Worm (Caenorhabditis elegans) whole organism, L4 larva: ENCODE data around the gene srh-271.
A peak's percentile ranks its signal among the peaks of the same experiment; 100 is the strongest.
"Not testable (repeated sequence)": the region's sequence is repeated elsewhere in the genome, so short reads cannot be mapped to it uniquely, and the experiment has no call there.

Experiments
- D1046.2 ChIP-seq: fragments of 200-800 bp; sonication (Bioruptor generic); IDR thresholded peaks from 2 replicates; pipeline ENCODE4 v1.3.6; 2022; ENCODE audit warnings: missing genetic modification characterization, missing compliant biosample characterization
- F10B5.3 ChIP-seq: sonication (generic microtip); optimal IDR thresholded peaks from 2 replicates; lab custom pipeline; 2016; ENCODE audit warnings: mild to moderate bottlenecking, missing genetic modification characterization, missing compliant biosample characterization
- F49E8.2 ChIP-seq: sonication (generic microtip); optimal IDR thresholded peaks from 2 replicates; lab custom pipeline; 2016; ENCODE audit warnings: missing compliant biosample characterization, mild to moderate bottlenecking, missing genetic modification characterization, borderline replicate concordance
- T20F7.1 ChIP-seq: fragments of 200-800 bp; sonication (Bioruptor generic); optimal IDR thresholded peaks from 2 replicates; lab custom pipeline; 2018; ENCODE audit warnings: mild to moderate bottlenecking, missing genetic modification characterization, missing compliant biosample characterization
- T26A8.4 ChIP-seq: fragments of 200-800 bp; sonication (Bioruptor generic); IDR thresholded peaks from 2 replicates; pipeline ENCODE4 v1.3.6; 2022; ENCODE audit warnings: missing genetic modification characterization, missing compliant biosample characterization
- Y48G9A.11 ChIP-seq: fragments of 200-800 bp; sonication (Bioruptor generic); IDR thresholded peaks from 2 replicates; pipeline ENCODE4 v1.3.6; 2022; ENCODE audit warnings: missing genetic modification reagents, missing genetic modification characterization, missing compliant biosample characterization
- ZK337.2 ChIP-seq: fragments of 200-800 bp; sonication (Bioruptor generic); IDR thresholded peaks from 2 replicates; pipeline ENCODE4 v1.3.6; 2022; ENCODE audit warnings: missing genetic modification reagents, missing genetic modification characterization, missing compliant biosample characterization
- aha-1 ChIP-seq: fragments of 150-350 bp; peaks from one replicate; lab custom pipeline; 2014; ENCODE audit warnings: missing biosample characterization, missing genetic modification characterization
- arid-1 ChIP-seq: fragments of 200-800 bp; sonication (Bioruptor generic); conservative IDR thresholded peaks from 2 replicates; pipeline ENCODE4 v1.3.6; 2022; ENCODE audit warnings: missing genetic modification reagents, missing genetic modification characterization, missing compliant biosample characterization
- attf-4 ChIP-seq: sonication (generic microtip); optimal IDR thresholded peaks from 3 replicates; lab custom pipeline; 2017; ENCODE audit warnings: missing biosample characterization, missing genetic modification characterization
- ceh-20 ChIP-seq: fragments of 200-800 bp; sonication (Bioruptor generic); IDR thresholded peaks from 2 replicates; pipeline ENCODE4 v1.3.6; 2022; ENCODE audit warnings: missing genetic modification reagents, missing genetic modification characterization, missing compliant biosample characterization
- ceh-32 ChIP-seq: sonication (generic microtip); optimal IDR thresholded peaks from 2 replicates; lab custom pipeline; 2016; ENCODE audit warnings: mild to moderate bottlenecking, missing genetic modification characterization, missing compliant biosample characterization; ENCODE audit not compliant: poor library complexity
- ceh-44 ChIP-seq: fragments of 200-800 bp; sonication (Bioruptor generic); IDR thresholded peaks from 2 replicates; pipeline ENCODE4 v1.3.6; 2022; ENCODE audit warnings: missing genetic modification reagents, missing genetic modification characterization, missing compliant biosample characterization
- ceh-62 ChIP-seq: sonication (generic microtip); optimal IDR thresholded peaks from 2 replicates; lab custom pipeline; 2017; ENCODE audit warnings: missing biosample characterization, missing genetic modification characterization
- ceh-82 ChIP-seq: sonication (generic microtip); optimal IDR thresholded peaks from 2 replicates; lab custom pipeline; 2017; ENCODE audit warnings: missing biosample characterization, missing genetic modification characterization
- dmd-8 ChIP-seq: fragments of 200-800 bp; sonication (Bioruptor generic); IDR thresholded peaks from 2 replicates; pipeline ENCODE4 v1.3.6; 2022; ENCODE audit warnings: missing genetic modification characterization, missing compliant biosample characterization
- dve-1 ChIP-seq: sonication (generic microtip); optimal IDR thresholded peaks from 2 replicates; lab custom pipeline; 2017; ENCODE audit warnings: antibody characterized with exemption, mild to moderate bottlenecking, missing genetic modification characterization, missing compliant biosample characterization; ENCODE audit not compliant: insufficient read depth
- egl-43 ChIP-seq: fragments of 200-800 bp; sonication (Bioruptor generic); IDR thresholded peaks from 2 replicates; pipeline ENCODE4 v1.3.6; 2022; ENCODE audit warnings: missing genetic modification reagents, missing genetic modification characterization, missing compliant biosample characterization
- gei-8 ChIP-seq: fragments of 200-800 bp; sonication (Bioruptor generic); optimal IDR thresholded peaks from 2 replicates; lab custom pipeline; 2018; ENCODE audit warnings: mild to moderate bottlenecking, missing genetic modification characterization, missing compliant biosample characterization
- hif-1 ChIP-seq, 2 experiments: sonication (generic microtip); optimal IDR thresholded peaks; 2 replicates each; lab custom pipeline; 2016 to 2017; ENCODE audit warnings: missing compliant biosample characterization in 2 of 2, missing genetic modification characterization in 2 of 2, missing genetic modification reagents in 2 of 2, missing genotype in 2 of 2, mild to moderate bottlenecking in 1 of 2
- hlh-30 ChIP-seq: sonication (generic microtip); optimal IDR thresholded peaks from 2 replicates; lab custom pipeline; 2017; ENCODE audit warnings: antibody characterized with exemption, mild to moderate bottlenecking, missing genetic modification characterization, missing compliant biosample characterization; ENCODE audit not compliant: insufficient read depth
- jun-1 ChIP-seq: fragments of 150-350 bp; optimal IDR thresholded peaks from 2 replicates; lab custom pipeline; 2014; ENCODE audit warnings: missing biosample characterization, missing genetic modification reagents, missing genetic modification characterization
- lim-7 ChIP-seq: fragments of 200-800 bp; sonication (Bioruptor generic); IDR thresholded peaks from 2 replicates; pipeline ENCODE4 v1.3.6; 2022; ENCODE audit warnings: missing genetic modification characterization, missing compliant biosample characterization
- lin-38 ChIP-seq: fragments of 200-800 bp; sonication (Bioruptor generic); IDR thresholded peaks from 2 replicates; pipeline ENCODE4 v1.3.6; 2022; ENCODE audit warnings: missing genetic modification reagents, missing genetic modification characterization, missing compliant biosample characterization
- lsy-2 ChIP-seq, 2 experiments: fragments of 150-350 bp in 1 of 2; sonication (generic microtip) in 1 of 2; optimal IDR thresholded peaks; 2 replicates each; lab custom pipeline; 2014 to 2017; ENCODE audit warnings: missing biosample characterization in 2 of 2, missing genetic modification characterization in 2 of 2
- madf-9 ChIP-seq: fragments of 200-800 bp; sonication (Bioruptor generic); conservative IDR thresholded peaks from 2 replicates; pipeline ENCODE4 v1.3.6; 2022; ENCODE audit warnings: missing genetic modification reagents, missing genetic modification characterization, missing compliant biosample characterization
- mxl-3 ChIP-seq: fragments of 200-800 bp; sonication (Bioruptor generic); optimal IDR thresholded peaks from 2 replicates; lab custom pipeline; 2018; ENCODE audit warnings: mild to moderate bottlenecking, missing genetic modification characterization, missing compliant biosample characterization
- nhr-102 ChIP-seq: sonication (generic microtip); optimal IDR thresholded peaks from 2 replicates; lab custom pipeline; 2016; ENCODE audit warnings: mild to moderate bottlenecking, missing genetic modification characterization, moderate library complexity, missing compliant biosample characterization
- nhr-48 ChIP-seq: sonication (generic microtip); optimal IDR thresholded peaks from 2 replicates; lab custom pipeline; 2016; ENCODE audit warnings: mild to moderate bottlenecking, missing genetic modification characterization, missing compliant biosample characterization
- nhr-6 ChIP-seq: fragments of 150-350 bp; optimal IDR thresholded peaks from 2 replicates; lab custom pipeline; 2014; ENCODE audit warnings: missing biosample characterization, missing genetic modification characterization
- pha-4 ChIP-seq, 2 experiments: fragments of 150-350 bp in 1 of 2; fragments of 200-800 bp in 1 of 2; sonication (Bioruptor generic) in 1 of 2; IDR thresholded peaks in 1 of 2; optimal IDR thresholded peaks in 1 of 2; 2 replicates each; pipeline versions ENCODE4 v1.3.6 to Lab custom; 2014 to 2022; ENCODE audit warnings: missing genetic modification characterization in 2 of 2, missing genetic modification reagents in 2 of 2, missing biosample characterization in 1 of 2, missing compliant biosample characterization in 1 of 2
- php-3 ChIP-seq: fragments of 200-800 bp; sonication (Bioruptor generic); IDR thresholded peaks from 2 replicates; pipeline ENCODE4 v1.3.6; 2022; ENCODE audit warnings: missing genetic modification reagents, missing genetic modification characterization, missing compliant biosample characterization
- rbr-2 ChIP-seq: sonication (generic microtip); optimal IDR thresholded peaks from 2 replicates; lab custom pipeline; 2016; ENCODE audit warnings: missing genotype, missing genetic modification characterization, missing compliant biosample characterization
- set-16 ChIP-seq: fragments of 200-800 bp; sonication (Bioruptor generic); IDR thresholded peaks from 2 replicates; pipeline ENCODE4 v1.3.6; 2022; ENCODE audit warnings: missing genetic modification reagents, missing genetic modification characterization, missing compliant biosample characterization
- spr-1 ChIP-seq: sonication (generic microtip); optimal IDR thresholded peaks from 2 replicates; lab custom pipeline; 2016; ENCODE audit warnings: mild to moderate bottlenecking, missing genetic modification characterization, missing compliant biosample characterization
- tag-97 ChIP-seq: fragments of 200-800 bp; sonication (Bioruptor generic); IDR thresholded peaks from 2 replicates; pipeline ENCODE4 v1.3.6; 2022; ENCODE audit warnings: missing genetic modification characterization, missing compliant biosample characterization
- zip-11 ChIP-seq: fragments of 200-800 bp; sonication (Bioruptor generic); IDR thresholded peaks from 2 replicates; pipeline ENCODE4 v1.3.6; 2022; ENCODE audit warnings: missing genetic modification characterization, missing compliant biosample characterization
- ztf-7 ChIP-seq: fragments of 150-350 bp; optimal IDR thresholded peaks from 2 replicates; lab custom pipeline; 2014; ENCODE audit warnings: missing biosample characterization, missing genetic modification characterization

The srh-271 gene

ce11 chrV:2638545-2638944, 16.8 kb upstream of the srh-271 start, which contains the start of gene W02H5.19 (continued):
- peak; percentile 2 for TF ChIP-seq nhr-48
- TF ChIP-seq ceh-32: no peak
- TF ChIP-seq attf-4 (tag; lab: Kevin White, UChicago): no peak
- 0 out of 2 replicates have a peak, but pooled peaks have one; percentile 19 for TF ChIP-seq arid-1 (GFP tag; lab: Robert Waterston, UW)
- TF ChIP-seq F49E8.2 (tag; lab: Kevin White, UChicago): peak; percentile 52
- 0 out of 2 replicates have a peak, but pooled peaks have one; percentile 22 for TF ChIP-seq ceh-44 (GFP tag; lab: Robert Waterston, UW)
- peak; percentile 61; the same call in 1 of the 2 replicates for TF ChIP-seq Y48G9A.11 (GFP tag; lab: Robert Waterston, UW)
- TF ChIP-seq gei-8 (GFP tag; lab: Kevin White, UChicago): no peak
- peak; percentile 13; the same call in 1 of the 2 replicates for TF ChIP-seq php-3 (GFP tag; lab: Robert Waterston, UW)
- TF ChIP-seq zip-11 (GFP tag; lab: Robert Waterston, UW): no peak
- TF ChIP-seq F10B5.3 (tag; lab: Kevin White, UChicago): peak; percentile 67
- peak in 1 of 2 experiments; percentile 85 for TF ChIP-seq lsy-2 (tag; optimal IDR thresholded peaks at IDR 0.05; lab: Kevin White, UChicago)
- peak; percentile 73 for TF ChIP-seq madf-9 (GFP tag; lab: Robert Waterston, UW)
- TF ChIP-seq hif-1 (tag; optimal IDR thresholded peaks at IDR 0.05; lab: Kevin White, UChicago): peak in 1 of 2 experiments; percentile 91
- TF ChIP-seq D1046.2: 0 out of 2 replicates have a peak, but pooled peaks have one; percentile 25
- TF ChIP-seq dve-1 (tag; lab: Kevin White, UChicago): peak; percentile 72
- TF ChIP-seq T26A8.4 (GFP tag; lab: Robert Waterston, UW): 0 out of 2 replicates have a peak, but pooled peaks have one; percentile 30
- no peak for TF ChIP-seq ceh-62 (tag; lab: Kevin White, UChicago)
- TF ChIP-seq lin-38 (GFP tag; lab: Robert Waterston, UW): peak; percentile 85
- no peak for TF ChIP-seq spr-1 (tag; lab: Kevin White, UChicago)
- TF ChIP-seq rbr-2: peak; percentile 60
- no peak for TF ChIP-seq T20F7.1 (GFP tag; lab: Kevin White, UChicago)
- TF ChIP-seq ztf-7 (tag; lab: Kevin White, UChicago): peak; percentile 45
- TF ChIP-seq hlh-30 (tag; lab: Kevin White, UChicago): peak; percentile 46
- TF ChIP-seq nhr-102 (tag; lab: Kevin White, UChicago): peak; percentile 72
- TF ChIP-seq jun-1 (tag; lab: Kevin White, UChicago): no peak
- peak; percentile 96 for TF ChIP-seq ZK337.2 (GFP tag; lab: Robert Waterston, UW)
- peak; percentile 30 for TF ChIP-seq mxl-3 (GFP tag; lab: Kevin White, UChicago)
- TF ChIP-seq ceh-82 (tag; lab: Kevin White, UChicago): no peak
- peak; percentile 67 for TF ChIP-seq aha-1
- 0 out of 2 replicates have a peak, but pooled peaks have one; percentile 32 for TF ChIP-seq ceh-20 (GFP tag; lab: Robert Waterston, UW)
- peak; percentile 27 for TF ChIP-seq nhr-6
- TF ChIP-seq tag-97 (GFP tag; lab: Robert Waterston, UW): 0 out of 2 replicates have a peak, but pooled peaks have one; percentile 56

- TF ChIP-seq dmd-8 (GFP tag; lab: Robert Waterston, UW) (0 out of 2 replicates have a peak, but pooled peaks have one; percentile 17), pha-4 (GFP tag; IDR thresholded peaks at IDR 0.05; lab: Robert Waterston, UW) (peak; percentile 33; the same call in 1 of the 2 replicates), set-16 (peak; percentile 97), egl-43 (0 out of 2 replicates have a peak, but pooled peaks have one; percentile 27), lim-7 (GFP tag; lab: Robert Waterston, UW) (0 out of 2 replicates have a peak, but pooled peaks have one; percentile 14), lin-38 (GFP tag; lab: Robert Waterston, UW) (peak; percentile 32), arid-1 (GFP tag; lab: Robert Waterston, UW) (peak; percentile 46; the same call in 1 of the 2 replicates)
- TF ChIP-seq pha-4 (tag; optimal IDR thresholded peaks at IDR 0.05; lab: Kevin White, UChicago): not testable (repeated sequence)
- TF ChIP-seq, all 104 proteins: peak for 7; not testable (repeated sequence) for 97
These were observed 13.2 kb upstream of the srh-271 start for ce11 chrV:2634783-2635569.
